Fruit fly (Drosophila melanogaster): ENCODE measurements around the gene TyrRS.

DNA sequence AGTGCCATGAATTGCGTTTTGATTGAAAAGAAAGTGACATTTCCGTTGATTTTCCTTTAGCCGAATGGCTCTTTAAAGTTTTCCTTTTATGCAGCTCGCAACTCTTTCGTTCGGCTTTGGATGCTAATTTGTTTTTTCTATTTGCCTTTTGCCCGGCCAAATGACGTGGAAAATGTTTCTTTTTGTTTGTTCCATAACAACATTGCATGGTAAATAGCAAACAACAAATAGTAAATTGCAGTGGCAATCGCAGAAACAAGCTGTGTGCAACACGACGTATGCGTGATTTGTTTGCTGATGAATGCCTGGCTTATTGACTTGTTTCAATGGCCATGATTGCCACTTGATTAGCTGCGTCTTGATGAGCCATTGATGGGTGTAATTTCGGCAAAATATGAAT lies 10.3 kb upstream of the TyrRS start:
- TF ChIP-seq dmrt93B (GFP tag; optimal IDR thresholded peaks at IDR 0.05) (no peak), CG32264 (GFP tag; optimal IDR thresholded peaks at IDR 0.05) (no peak), h (GFP tag; optimal IDR thresholded peaks at IDR 0.05) (no peak)

All from whole organism, wandering third instar larva.